Fruit fly (Drosophila melanogaster): Measurements from ENCODE around the gene daed.

daed gene

dm6 chr2L:2168184-2168893 is 47.8 kb downstream of the daed start (continued):
- TF ChIP-seq Smox (GFP tag; optimal IDR thresholded peaks at IDR 0.05) (no peak), CG6808 (GFP tag; optimal IDR thresholded peaks at IDR 0.05) (peak; percentile 48), Met (GFP tag; optimal IDR thresholded peaks at IDR 0.05) (no peak), CG11294 (GFP tag; IDR thresholded peaks at IDR 0.05) (peak; percentile 70), achi (GFP tag; optimal IDR thresholded peaks at IDR 0.05) (peak; percentile 70), svp (GFP tag) (peak; percentile 47), fkh (GFP tag; optimal IDR thresholded peaks at IDR 0.05) (peak; percentile 93), Eip75B (GFP tag; optimal IDR thresholded peaks at IDR 0.05) (peak; percentile 60), Ets21C (GFP tag; optimal IDR thresholded peaks at IDR 0.05) (no peak)

dm6 chr2L:2166958-2167707 is 49.0 kb downstream of the daed start:
- TF ChIP-seq CG3032 (tag; optimal IDR thresholded peaks at IDR 0.05) (peak; percentile 17), CG6276 (GFP tag; optimal IDR thresholded peaks at IDR 0.05) (no peak), CG9139 (GFP tag; optimal IDR thresholded peaks at IDR 0.05) (no peak), Sox14 (GFP tag; optimal IDR thresholded peaks at IDR 0.05) (peak; percentile 26), CG16779 (tag; optimal IDR thresholded peaks at IDR 0.05) (no peak), acj6 (GFP tag; optimal IDR thresholded peaks at IDR 0.05) (no peak), Ets21C (GFP tag; optimal IDR thresholded peaks at IDR 0.05) (no peak), Hr39 (GFP tag; optimal IDR thresholded peaks at IDR 0.05) (no peak), CG6808 (GFP tag; optimal IDR thresholded peaks at IDR 0.05) (peak; percentile 12), Met (GFP tag; optimal IDR thresholded peaks at IDR 0.05) (no peak), vri (GFP tag; optimal IDR thresholded peaks at IDR 0.05) (no peak), Eip78C (GFP tag) (peak; percentile 49), spab (GFP tag; optimal IDR thresholded peaks at IDR 0.05) (no peak), pdm3 (GFP tag; optimal IDR thresholded peaks at IDR 0.05) (no peak), CG8119 (GFP tag; IDR thresholded peaks at IDR 0.05) (no peak), achi (GFP tag; optimal IDR thresholded peaks at IDR 0.05) (peak; percentile 6), Sox15 (GFP tag; optimal IDR thresholded peaks at IDR 0.05) (no peak), CG32006 (GFP tag; optimal IDR thresholded peaks at IDR 0.05) (peak; percentile 10), CG6854 (GFP tag; optimal IDR thresholded peaks at IDR 0.05) (no peak), svp (GFP tag) (no peak), eg (GFP tag; IDR thresholded peaks at IDR 0.05) (0 out of 3 replicates have a peak, but pooled peaks have one; percentile 40), Ets96B (tag; optimal IDR thresholded peaks at IDR 0.05) (peak; percentile 2), CG6163 (GFP tag; IDR thresholded peaks at IDR 0.05) (0 out of 3 replicates have a peak, but pooled peaks have one; percentile 7), Eip75B (GFP tag; optimal IDR thresholded peaks at IDR 0.05) (no peak), fkh (GFP tag; optimal IDR thresholded peaks at IDR 0.05) (no peak), Blimp-1 (GFP tag; optimal IDR thresholded peaks at IDR 0.05) (no peak), Sox102F (GFP tag; optimal IDR thresholded peaks at IDR 0.05) (no peak), CG4318 (GFP tag; optimal IDR thresholded peaks at IDR 0.05) (no peak), Smox (GFP tag; optimal IDR thresholded peaks at IDR 0.05) (no peak), CG34406 (GFP tag; optimal IDR thresholded peaks at IDR 0.05) (no peak), CG8632 (GFP tag; optimal IDR thresholded peaks at IDR 0.05) (no peak), esn (GFP tag; optimal IDR thresholded peaks at IDR 0.05) (no peak), dsx (GFP tag; optimal IDR thresholded peaks at IDR 0.05; ENCODE audit: poor library complexity, severe bottlenecking) (no peak), Hr38 (GFP tag; optimal IDR thresholded peaks at IDR 0.05) (no peak), fd85E (GFP tag; optimal IDR thresholded peaks at IDR 0.05) (no peak), salr (GFP tag; optimal IDR thresholded peaks at IDR 0.05) (peak; percentile 3 to 15), CG10631 (GFP tag; optimal IDR thresholded peaks at IDR 0.05) (peak; percentile 28), CG1621 (tag; optimal IDR thresholded peaks at IDR 0.05) (no peak), CG11902 (GFP tag; optimal IDR thresholded peaks at IDR 0.05) (no peak), net (GFP tag; optimal IDR thresholded peaks at IDR 0.05) (peak; percentile 14), ss (GFP tag; optimal IDR thresholded peaks at IDR 0.05) (no peak), CG11762 (GFP tag; optimal IDR thresholded peaks at IDR 0.05; ENCODE audit: insufficient read depth) (no peak), OdsH (GFP tag; optimal IDR thresholded peaks at IDR 0.05) (no peak), CG3919 (GFP tag; optimal IDR thresholded peaks at IDR 0.05) (peak; percentile 17), dac (GFP tag; optimal IDR thresholded peaks at IDR 0.05) (no peak)
